Worm (Caenorhabditis elegans): ENCODE measurements around the gene ttr-59.

Gene ttr-59

DNA sequence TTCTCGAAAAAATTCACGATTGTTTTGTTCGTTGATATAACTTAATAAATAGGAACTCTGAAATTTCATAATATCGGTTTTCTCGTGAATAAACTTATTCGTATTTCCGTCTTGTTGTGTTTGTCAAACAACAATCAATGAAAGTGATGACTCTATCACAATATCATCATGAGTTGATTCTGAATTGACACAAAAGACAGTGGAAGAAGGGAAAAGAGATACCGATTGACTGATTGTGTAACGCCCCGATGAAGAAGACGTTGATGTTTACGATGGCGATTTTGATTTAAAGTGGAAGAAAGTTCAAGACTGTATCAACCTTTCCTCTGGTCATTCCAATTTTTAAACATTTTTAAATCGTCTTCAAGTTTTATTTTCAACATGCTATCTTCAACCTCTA, at the start of gene ttr-59:
ttr-59 (plus strand) TSS at position 218 of the 400 bp plus-strand sequence.
- TF ChIP-seq unc-62 (GFP tag; optimal IDR thresholded peaks at IDR 0.05) = no peak

DNA sequence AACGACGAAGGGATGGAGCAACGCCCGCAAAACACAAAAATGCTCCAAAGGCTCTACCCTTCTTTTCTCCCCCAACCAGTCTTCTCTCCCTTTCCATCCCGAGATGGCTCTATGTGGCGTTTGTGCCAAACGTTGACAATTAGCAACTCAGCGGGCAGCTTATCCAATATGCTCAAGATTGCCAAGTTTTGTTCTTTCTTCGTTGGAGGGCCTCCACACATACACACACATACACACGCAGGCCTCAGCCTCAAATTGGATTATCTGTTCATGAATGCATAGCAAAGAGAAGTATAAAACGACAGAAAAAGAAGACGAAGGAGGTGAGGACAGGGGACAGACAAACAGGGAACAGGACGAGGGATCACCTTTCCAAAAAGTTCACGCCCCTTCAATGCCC, 48.3 kb upstream of the ttr-59 start:
- TF ChIP-seq unc-62 (GFP tag; optimal IDR thresholded peaks at IDR 0.05) = no peak

DNA sequence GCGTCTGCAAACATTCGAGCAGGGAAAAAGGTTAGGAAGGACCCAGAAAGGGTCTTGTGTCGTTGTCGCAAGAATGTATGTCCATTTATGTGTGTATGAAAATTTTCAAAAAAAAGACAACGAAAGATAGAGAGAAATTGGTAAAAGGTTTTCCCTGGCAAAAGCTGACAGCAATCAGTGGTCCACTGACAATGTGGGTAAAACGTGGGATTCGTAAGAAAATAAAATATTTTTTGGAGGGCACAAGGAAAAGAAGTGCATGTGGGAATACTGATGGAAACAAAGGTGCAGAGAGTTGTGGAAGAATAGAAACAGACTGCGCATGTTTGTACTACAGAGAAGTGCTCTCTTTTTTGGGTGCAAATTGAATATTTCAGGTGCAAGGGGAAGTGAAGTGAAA, 46.5 kb upstream of the ttr-59 start:
- no peak for TF ChIP-seq unc-62 (GFP tag; optimal IDR thresholded peaks at IDR 0.05)

DNA sequence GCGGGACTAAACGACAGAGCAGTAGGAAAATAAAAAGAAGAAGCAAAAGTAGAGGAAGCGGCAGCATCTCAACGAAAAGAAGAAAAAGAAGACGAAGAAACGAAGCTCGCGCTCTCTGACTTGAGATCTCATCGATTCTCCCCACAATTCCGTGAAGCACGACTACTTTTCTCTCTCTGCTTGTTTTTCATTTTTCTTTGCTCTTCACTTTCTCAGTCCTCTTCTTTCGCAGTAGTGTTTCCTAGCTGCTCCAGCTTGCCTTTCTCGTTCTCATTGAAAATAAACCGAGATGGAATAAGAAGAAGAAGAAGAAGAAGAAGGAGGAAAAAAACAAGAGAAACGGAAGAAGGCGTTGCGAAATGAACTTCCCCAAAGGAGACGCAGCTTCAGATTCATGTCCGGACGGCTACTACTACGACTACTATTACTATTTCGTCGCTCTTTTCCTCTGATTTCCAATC, 44.9 kb upstream of the ttr-59 start:
- TF ChIP-seq unc-62 (GFP tag; optimal IDR thresholded peaks at IDR 0.05) = no peak

DNA sequence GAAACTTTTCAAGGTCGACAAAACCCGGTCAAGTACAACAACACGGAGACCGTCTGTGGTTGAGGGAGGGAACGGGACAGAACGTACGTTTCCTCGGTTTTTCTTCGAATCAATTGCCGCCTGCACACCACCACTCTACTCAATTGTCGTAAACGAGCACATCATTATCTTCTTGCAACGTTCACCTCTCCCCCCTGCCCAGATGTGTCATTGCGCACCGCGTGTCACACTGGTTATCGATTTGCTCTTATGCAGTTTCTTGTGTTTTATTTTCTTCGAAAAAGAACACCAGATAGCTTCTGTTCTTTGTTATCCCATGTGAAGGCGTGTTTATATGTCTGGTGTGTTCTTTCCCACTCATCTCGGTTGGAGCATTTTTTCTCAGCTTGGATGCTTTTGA, 40.1 kb upstream of the ttr-59 start:
- TF ChIP-seq unc-62 (GFP tag; optimal IDR thresholded peaks at IDR 0.05) = no peak

DNA sequence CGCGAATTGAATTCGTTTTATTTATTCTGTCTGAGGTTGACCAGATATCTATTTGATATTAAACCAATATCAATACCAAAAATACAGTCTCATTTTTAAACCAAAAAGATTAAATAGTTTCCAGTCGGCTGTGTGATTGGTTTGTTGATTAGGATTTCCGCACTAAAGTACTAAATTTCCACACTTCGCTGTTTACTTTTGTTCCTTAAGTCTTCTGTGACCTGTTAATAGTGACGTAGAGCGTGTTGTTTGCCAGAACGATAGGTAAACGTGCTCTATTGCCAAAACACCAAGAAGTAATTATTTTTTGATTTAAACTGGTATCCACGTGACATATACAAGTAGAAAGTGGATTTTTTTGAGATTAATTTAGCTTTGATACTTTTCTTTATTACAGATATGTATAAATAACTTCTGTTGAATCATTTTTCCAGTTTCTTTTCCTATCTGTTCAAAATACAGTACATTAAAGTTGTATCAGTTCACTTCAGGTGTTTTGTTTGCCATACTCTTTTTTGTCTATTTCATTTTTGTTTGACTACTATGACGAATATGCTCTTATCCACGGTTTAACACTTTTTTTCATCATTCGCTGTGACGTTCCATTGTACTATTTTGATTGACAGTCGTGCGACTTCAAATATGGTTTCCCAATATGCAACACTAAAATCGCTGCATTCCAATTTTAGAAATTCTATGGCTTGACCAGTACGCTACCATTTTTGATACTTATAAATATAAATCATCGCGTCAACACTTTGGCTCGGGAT, 38.6 kb upstream of the ttr-59 start:
- TF ChIP-seq unc-62 (GFP tag; optimal IDR thresholded peaks at IDR 0.05) = no peak

DNA sequence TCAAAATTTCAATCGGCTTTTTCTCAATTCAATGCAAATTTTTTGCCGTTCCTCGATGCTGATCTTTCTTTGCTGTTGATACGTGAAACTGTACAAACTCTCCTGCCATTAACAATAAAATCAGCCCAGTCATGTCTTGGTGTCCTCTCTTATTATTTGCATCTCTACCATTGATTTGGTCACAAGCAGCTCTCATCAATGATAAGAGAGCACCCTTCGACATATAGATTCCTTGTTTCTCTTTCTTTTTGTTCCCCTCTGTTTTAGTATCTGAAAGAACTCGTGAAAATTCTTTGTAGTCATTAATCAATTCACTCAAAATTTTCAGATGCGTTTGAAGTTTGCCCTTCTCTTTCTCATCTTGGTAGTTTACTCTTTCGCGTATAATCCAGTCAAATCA, 37.8 kb upstream of the ttr-59 start, which contains the start of gene lron-7:
lron-7 (plus strand) TSS at position 323 of the 400 bp plus-strand sequence.
- no peak for TF ChIP-seq unc-62 (GFP tag; optimal IDR thresholded peaks at IDR 0.05)

DNA sequence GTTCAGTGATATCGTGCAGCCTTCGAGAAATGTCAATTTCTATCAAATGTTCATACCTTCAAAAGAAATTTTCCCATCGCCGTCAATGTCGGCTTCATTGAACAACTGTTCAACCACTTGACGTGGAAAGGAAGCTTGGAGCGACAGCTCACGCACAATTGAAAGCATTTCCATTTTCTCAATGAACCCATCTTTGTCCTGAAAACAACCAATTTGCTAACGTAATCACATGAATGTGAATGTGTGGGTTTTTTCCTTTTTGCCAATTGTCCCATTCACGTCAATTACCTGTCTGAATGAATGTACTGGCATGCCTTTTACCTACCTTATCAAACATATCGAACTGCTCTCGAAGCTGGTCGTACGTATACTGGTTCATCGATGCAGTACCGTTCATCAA, 33.3 kb upstream of the ttr-59 start:
- no peak for TF ChIP-seq unc-62 (GFP tag; optimal IDR thresholded peaks at IDR 0.05)

DNA sequence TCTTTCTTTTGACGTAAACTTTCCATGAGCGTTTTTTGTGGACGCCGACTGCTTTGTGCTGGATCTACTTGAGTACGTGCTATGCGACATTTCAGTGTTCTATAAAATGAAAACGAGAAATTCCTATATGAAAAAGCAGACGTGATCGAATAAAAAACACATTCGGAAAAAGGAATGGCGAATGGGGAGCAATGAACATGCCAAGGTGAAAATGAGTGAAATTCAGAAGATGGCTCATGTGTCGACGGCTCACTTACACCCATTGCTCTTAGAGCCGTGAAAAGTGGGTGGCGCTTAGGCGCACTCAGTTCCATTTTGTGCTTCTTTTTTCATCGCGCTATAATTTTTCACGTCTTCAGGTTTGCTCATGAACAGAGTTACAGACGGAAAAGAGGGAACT, 31.0 kb upstream of the ttr-59 start, which contains the start of gene K03A1.4:
K03A1.4 (minus strand) TSS at position 101 of the 400 bp plus-strand sequence.
- TF ChIP-seq unc-62 (GFP tag; optimal IDR thresholded peaks at IDR 0.05) = no peak

DNA sequence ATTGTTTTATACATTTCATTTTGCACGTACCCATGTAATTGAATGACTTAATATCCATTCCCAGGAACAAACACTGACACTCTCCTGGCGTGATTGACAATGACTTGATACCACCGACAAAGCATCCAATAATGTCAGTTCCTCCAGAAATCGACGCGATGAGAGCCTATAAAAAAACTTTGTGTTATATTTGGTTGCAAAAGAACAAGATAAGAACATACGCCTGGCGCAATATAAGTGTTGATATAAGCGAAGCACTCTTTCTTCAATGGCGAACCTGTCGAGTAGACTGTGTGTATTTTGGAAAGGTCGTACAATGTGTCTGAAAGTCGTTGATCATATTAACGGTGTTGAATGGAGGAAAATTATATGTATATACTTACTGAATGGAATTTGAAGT, 26.5 kb upstream of the ttr-59 start:
- TF ChIP-seq unc-62 (GFP tag; optimal IDR thresholded peaks at IDR 0.05) = no peak

DNA sequence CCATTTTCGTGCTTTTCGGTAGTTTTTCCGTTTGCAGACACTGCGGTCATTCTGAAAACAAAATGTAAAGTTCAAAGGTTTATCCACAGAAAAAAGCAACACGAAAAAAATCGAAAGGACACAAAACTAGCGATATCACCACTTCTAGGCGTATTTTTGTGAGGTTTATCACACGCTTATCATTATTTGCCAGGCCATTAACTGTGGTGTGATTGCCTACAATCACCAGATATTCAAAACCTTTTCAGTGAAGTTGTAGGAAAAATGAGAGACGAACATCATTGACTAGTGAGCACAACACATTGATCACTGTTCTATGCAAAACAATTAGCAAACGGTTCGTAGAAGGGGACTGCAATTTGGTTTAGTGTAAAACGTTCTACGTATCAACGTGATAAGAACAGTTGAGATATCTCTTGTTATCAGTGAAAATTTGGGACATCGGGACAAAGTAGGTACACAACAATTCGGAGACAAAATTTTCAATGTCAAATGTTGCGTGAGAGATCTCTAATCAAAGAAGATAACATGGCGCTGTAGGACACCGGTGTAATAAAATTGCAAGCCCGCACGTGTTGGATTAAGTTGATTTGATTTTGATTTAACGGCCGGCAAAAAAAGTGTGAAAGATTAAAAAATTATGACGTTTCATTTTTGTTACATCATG, 24.0 kb upstream of the ttr-59 start, which contains the start of gene sur-5:
sur-5 (minus strand) TSS at position 51 of the 667 bp plus-strand sequence.
- TF ChIP-seq unc-62 (GFP tag; optimal IDR thresholded peaks at IDR 0.05) = no peak

DNA sequence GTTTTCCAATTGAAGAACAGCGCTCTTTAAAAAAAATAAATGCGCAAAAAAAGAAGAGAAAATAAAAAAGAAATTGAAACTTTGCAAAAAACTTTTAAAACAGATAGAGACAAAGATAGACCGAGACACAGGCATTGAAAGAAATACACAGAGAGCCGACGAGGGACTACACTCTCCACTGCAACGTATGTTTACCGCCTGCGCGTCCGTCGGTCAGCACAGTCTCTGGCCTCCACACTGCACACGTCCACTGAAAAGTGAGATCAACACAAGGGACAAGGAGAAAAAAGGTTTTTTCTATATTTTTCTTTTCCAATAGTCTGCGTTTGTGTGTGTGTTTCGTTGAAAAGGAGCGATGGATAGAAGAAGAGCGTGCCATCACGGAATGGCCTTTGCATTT, 23.2 kb upstream of the ttr-59 start:
- no peak for TF ChIP-seq unc-62 (GFP tag; optimal IDR thresholded peaks at IDR 0.05)

DNA sequence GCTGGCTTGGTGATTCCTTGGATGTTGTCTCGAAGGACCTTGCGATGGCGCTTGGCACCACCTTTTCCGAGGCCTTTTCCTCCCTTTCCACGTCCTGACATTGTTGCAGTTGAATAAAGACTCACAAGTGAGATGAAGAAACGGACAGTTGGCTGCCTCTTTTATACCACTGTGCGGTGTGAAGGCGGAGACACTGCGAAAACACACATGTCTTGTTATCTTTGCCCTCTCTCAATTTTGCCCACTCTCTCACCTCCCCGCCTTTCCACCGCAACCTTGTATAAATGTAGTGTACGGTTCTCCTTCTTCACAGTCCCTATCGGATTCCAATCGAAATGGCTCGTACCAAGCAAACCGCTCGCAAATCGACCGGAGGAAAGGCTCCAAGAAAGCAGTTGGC, 19.8 kb upstream of the ttr-59 start, which contains the start of the genes his-38 and his-40:
his-38 (minus strand) TSS at position 101 of the 400 bp plus-strand sequence.
his-40 (plus strand) TSS at position 336 of the 400 bp plus-strand sequence.
- no peak for TF ChIP-seq unc-62 (GFP tag; optimal IDR thresholded peaks at IDR 0.05)

DNA sequence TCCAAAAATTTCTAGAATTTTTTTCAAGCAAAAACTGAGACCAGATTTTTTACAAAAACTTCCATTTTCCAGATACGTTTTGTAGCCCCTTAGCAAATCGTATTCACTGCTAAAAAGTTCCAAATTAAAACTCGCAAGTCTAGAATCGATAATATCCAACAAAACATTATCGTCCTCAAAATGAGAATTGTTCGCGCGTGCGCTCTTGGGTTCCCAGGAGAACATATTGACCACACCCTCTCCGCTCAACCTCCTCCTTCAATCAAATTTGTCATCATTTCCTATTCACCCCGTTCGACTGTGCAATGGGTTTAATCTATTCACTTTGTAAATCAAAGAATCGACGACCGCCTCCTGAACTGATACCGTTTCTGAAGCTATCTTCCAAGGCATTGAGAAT, 17.7 kb upstream of the ttr-59 start:
- no peak for TF ChIP-seq unc-62 (GFP tag; optimal IDR thresholded peaks at IDR 0.05)

DNA sequence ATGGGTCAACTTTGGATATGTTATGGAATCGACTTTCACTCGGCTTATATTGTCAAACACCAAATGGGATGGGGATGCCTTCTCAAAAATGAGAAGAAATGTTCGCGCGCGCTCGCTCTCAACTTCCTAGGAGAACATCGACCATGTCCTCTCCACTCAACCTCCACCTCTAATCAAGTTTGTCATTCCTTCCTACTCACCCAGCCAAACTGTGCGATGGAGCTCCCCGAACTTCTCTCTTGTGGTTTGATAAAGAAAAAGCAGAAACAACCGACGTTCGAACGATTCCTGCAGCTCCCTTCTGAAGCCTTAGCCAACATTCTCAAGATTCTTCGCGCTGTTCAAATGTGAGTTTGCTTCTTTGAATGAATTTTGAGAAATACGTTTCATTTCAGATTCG, 16.4 kb upstream of the ttr-59 start:
- TF ChIP-seq unc-62 (GFP tag; optimal IDR thresholded peaks at IDR 0.05) = no peak

DNA sequence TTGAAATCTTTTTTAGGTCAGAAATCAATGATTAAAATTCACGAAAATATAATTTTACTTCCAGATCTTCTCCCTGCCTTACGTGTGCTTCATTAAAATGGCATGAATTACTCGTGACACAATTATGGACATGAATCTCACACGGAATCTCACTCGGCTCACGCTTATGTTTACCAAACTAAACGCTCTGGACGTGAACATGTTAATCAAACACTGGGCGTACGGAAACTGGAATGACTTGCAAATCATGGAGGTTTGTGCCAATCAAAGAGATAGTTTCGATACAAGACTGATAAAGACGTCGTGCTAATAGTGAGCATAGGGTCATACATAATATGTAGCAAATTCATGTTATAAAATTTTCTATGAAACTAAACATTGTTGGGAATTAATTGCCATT, 15.1 kb upstream of the ttr-59 start:
- TF ChIP-seq unc-62 (GFP tag; optimal IDR thresholded peaks at IDR 0.05) = no peak

DNA sequence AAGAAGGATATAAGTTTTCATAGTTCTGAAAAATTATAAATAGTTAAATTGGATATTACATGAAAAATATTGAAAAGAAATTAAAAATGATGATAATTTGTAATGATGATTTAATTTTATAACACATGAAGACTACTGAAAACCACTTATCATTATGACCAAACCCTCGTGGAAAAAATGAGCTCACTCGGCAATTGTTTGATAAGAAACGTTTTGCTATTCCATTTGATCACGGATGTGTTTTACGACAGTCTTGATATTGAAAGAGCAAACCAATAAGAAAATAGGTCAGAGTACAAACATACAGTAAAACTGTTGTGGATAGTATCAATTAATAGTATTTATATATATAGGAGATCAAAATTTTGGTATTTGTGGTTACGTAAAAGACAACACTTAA, 14.3 kb upstream of the ttr-59 start, which contains the start of gene spp-3:
spp-3 (minus strand) TSS at position 25 of the 400 bp plus-strand sequence.
- no peak for TF ChIP-seq unc-62 (GFP tag; optimal IDR thresholded peaks at IDR 0.05)
